Fruit fly (Drosophila melanogaster): ENCODE results near the gene CG31342.

CG31342 gene

dm6 chr3R:13010905-13011620 lies 25.2 kb downstream of the CG31342 start, which contains the start of gene CG8031 (continued):
- TF ChIP-seq CG6765 (GFP tag; optimal IDR thresholded peaks at IDR 0.05) (no peak), CG13424 (tag; optimal IDR thresholded peaks at IDR 0.05) (no peak), Dll (GFP tag; IDR thresholded peaks at IDR 0.05; ENCODE audit: partially characterized antibody) (0 out of 4 replicates have a peak, but pooled peaks have one; percentile 17), CkIIα-i1 (GFP tag; IDR thresholded peaks at IDR 0.05) (no peak), Ets97D (GFP tag; optimal IDR thresholded peaks at IDR 0.05) (peak; percentile 16), hkb (optimal IDR thresholded peaks at IDR 0.05) (peak; percentile 24), hkb (GFP tag; IDR thresholded peaks at IDR 0.05) (peak; percentile 29), HmgZ (tag; optimal IDR thresholded peaks at IDR 0.05) (no peak), hth (optimal IDR thresholded peaks at IDR 0.05) (no peak), Bgb (GFP tag; IDR thresholded peaks at IDR 0.05; ENCODE audit: partially characterized antibody) (0 out of 2 replicates have a peak, but pooled peaks have one; percentile 17), Sox102F (GFP tag; optimal IDR thresholded peaks at IDR 0.05) (no peak), Fer3 (tag; optimal IDR thresholded peaks at IDR 0.05) (no peak), CG9797 (GFP tag; optimal IDR thresholded peaks at IDR 0.05) (peak; percentile 97), CG2116 (GFP tag; optimal IDR thresholded peaks at IDR 0.05) (peak; percentile 70), zfh1 (GFP tag; IDR thresholded peaks at IDR 0.05) (0 out of 3 replicates have a peak, but pooled peaks have one; percentile 16), zf30C (GFP tag; optimal IDR thresholded peaks at IDR 0.05) (no peak), Meics (GFP tag; optimal IDR thresholded peaks at IDR 0.05) (no peak), psq (GFP tag; optimal IDR thresholded peaks at IDR 0.05) (no peak), CG3065 (GFP tag; optimal IDR thresholded peaks at IDR 0.05) (no peak), CG33213 (GFP tag; optimal IDR thresholded peaks at IDR 0.05) (no peak), scrt (GFP tag; optimal IDR thresholded peaks at IDR 0.05) (no peak), H15 (GFP tag; IDR thresholded peaks at IDR 0.05) (no peak), Hr78 (GFP tag; optimal IDR thresholded peaks at IDR 0.05) (no peak), H2.0 (GFP tag; IDR thresholded peaks at IDR 0.05) (no peak), CG12071 (GFP tag; optimal IDR thresholded peaks at IDR 0.05) (no peak), HmgD (GFP tag; optimal IDR thresholded peaks at IDR 0.05) (no peak), CG7357 (GFP tag; IDR thresholded peaks at IDR 0.05) (no peak), sc (optimal IDR thresholded peaks at IDR 0.05) (no peak), sc (GFP tag; optimal IDR thresholded peaks at IDR 0.05) (no peak), insv (GFP tag; optimal IDR thresholded peaks at IDR 0.05) (peak in 1 of 2 experiments; percentile 12), Lhr (GFP tag; optimal IDR thresholded peaks at IDR 0.05) (peak; percentile 78), sima (GFP tag; optimal IDR thresholded peaks at IDR 0.05) (no peak), CG14710 (tag; optimal IDR thresholded peaks at IDR 0.05) (peak; percentile 83), esg (GFP tag; conservative IDR thresholded peaks at IDR 0.05) (no peak), Atf3 (GFP tag; optimal IDR thresholded peaks at IDR 0.05) (no peak), CG17359 (tag; optimal IDR thresholded peaks at IDR 0.05) (no peak), sens-2 (GFP tag; IDR thresholded peaks at IDR 0.05) (no peak), CG10979 (tag; optimal IDR thresholded peaks at IDR 0.05) (peak; percentile 11), dmrt11E (tag; optimal IDR thresholded peaks at IDR 0.05) (no peak), cato (GFP tag; optimal IDR thresholded peaks at IDR 0.05; ENCODE audit: borderline replicate concordance) (no peak), bbx (GFP tag; IDR thresholded peaks at IDR 0.05; ENCODE audit: partially characterized antibody) (peak; percentile 32; the same call in 1 of the 2 replicates), CG14965 (GFP tag; optimal IDR thresholded peaks at IDR 0.05; ENCODE audit: borderline replicate concordance) (no peak), seq (GFP tag; IDR thresholded peaks at IDR 0.05) (0 out of 2 replicates have a peak, but pooled peaks have one; percentile 9), CG31388 (GFP tag; optimal IDR thresholded peaks at IDR 0.05) (no peak), sd (tag; optimal IDR thresholded peaks at IDR 0.05) (no peak), p53 (GFP tag; optimal IDR thresholded peaks at IDR 0.05) (no peak), zfh2 (GFP tag; optimal IDR thresholded peaks at IDR 0.05) (no peak), br (optimal IDR thresholded peaks at IDR 0.05) (no peak), org-1 (GFP tag; optimal IDR thresholded peaks at IDR 0.05) (no peak)
